Worm (Caenorhabditis elegans) whole organism, L2 larva: ENCODE measurements around the gene rcd-1.

Experiments
- R02D3.7 ChIP-seq: fragments of 150-350 bp; optimal IDR thresholded peaks from 2 replicates; lab custom pipeline; 2014; ENCODE audit warnings: missing biosample characterization, missing genetic modification characterization
- alr-1 ChIP-seq: fragments of 150-350 bp; optimal IDR thresholded peaks from 2 replicates; lab custom pipeline; 2014; ENCODE audit warnings: missing biosample characterization, missing genetic modification characterization
- blmp-1 ChIP-seq: sonication (generic microtip); optimal IDR thresholded peaks from 2 replicates; lab custom pipeline; 2017; ENCODE audit warnings: missing genetic modification characterization, mild to moderate bottlenecking, missing compliant biosample characterization, antibody characterized with exemption, moderate library complexity; ENCODE audit not compliant: insufficient read depth
- egl-27 ChIP-seq: sonication (generic microtip); optimal IDR thresholded peaks from 3 replicates; lab custom pipeline; 2017; ENCODE audit warnings: missing biosample characterization, missing genetic modification reagents, missing genetic modification characterization
- elt-3 ChIP-seq: sonication (generic microtip); optimal IDR thresholded peaks from 2 replicates; lab custom pipeline; 2017; ENCODE audit warnings: missing biosample characterization, missing genetic modification characterization
- nhr-25 ChIP-seq: fragments of 150-350 bp; sonication (generic microtip); optimal IDR thresholded peaks from 3 replicates; lab custom pipeline; 2014; ENCODE audit warnings: missing biosample characterization, missing genetic modification characterization
- nhr-77 ChIP-seq: fragments of 150-350 bp; optimal IDR thresholded peaks from 2 replicates; lab custom pipeline; 2014; ENCODE audit warnings: missing biosample characterization, missing genetic modification characterization
- snpc-4 ChIP-seq: fragments of 150-350 bp; optimal IDR thresholded peaks from 2 replicates; lab custom pipeline; 2014; ENCODE audit warnings: missing biosample characterization, missing genetic modification characterization
- unc-62 ChIP-seq: fragments of 150-350 bp; optimal IDR thresholded peaks from 2 replicates; lab custom pipeline; 2014; ENCODE audit warnings: missing biosample characterization, missing genetic modification reagents, missing genetic modification characterization
- zag-1 ChIP-seq: fragments of 150-350 bp; optimal IDR thresholded peaks from 2 replicates; lab custom pipeline; 2014; ENCODE audit warnings: missing biosample characterization, missing genetic modification characterization
- ztf-4 ChIP-seq: fragments of 150-350 bp; optimal IDR thresholded peaks from 2 replicates; lab custom pipeline; 2014; ENCODE audit warnings: missing biosample characterization, missing genetic modification characterization

ce11 chrII:3705320-3705719 is 48.4 kb upstream of the rcd-1 start, which contains the start of gene srx-108:
- TF ChIP-seq blmp-1 (tag; lab: Kevin White, UChicago) (no peak), R02D3.7 (tag; lab: Kevin White, UChicago) (no peak), elt-3 (tag; lab: Kevin White, UChicago) (no peak), nhr-25 (tag; lab: Kevin White, UChicago) (no peak), snpc-4 (no peak), zag-1 (tag; lab: Kevin White, UChicago) (no peak), ztf-4 (tag; lab: Kevin White, UChicago) (no peak), unc-62 (GFP tag; lab: Kevin White, UChicago) (no peak), alr-1 (tag; lab: Kevin White, UChicago) (no peak), nhr-77 (tag; lab: Kevin White, UChicago) (no peak), egl-27 (tag; lab: Kevin White, UChicago) (no peak)
